Fruit fly (Drosophila melanogaster) whole organism, embryonic: ENCODE results near the gene Atx-1.

ENCODE experiments used
- Adf1 ChIP-seq: fragments of 200-800 bp; sonication (Bioruptor generic); IDR thresholded peaks from 2 replicates; pipeline ENCODE4 v1.3.6; 2022; ENCODE audit warnings: missing biosample characterization, missing genetic modification characterization
- C15 ChIP-seq: fragments of 200-800 bp; sonication (Bioruptor generic); IDR thresholded peaks from 3 replicates; pipeline ENCODE4 v1.3.6; 2022; ENCODE audit warnings: missing biosample characterization, missing genetic modification characterization
- CG10321 ChIP-seq: fragments of 200-800 bp; sonication (Bioruptor generic); IDR thresholded peaks from 2 replicates; pipeline ENCODE4 v1.3.6; 2022; ENCODE audit warnings: missing biosample characterization, missing genetic modification characterization
- CG10462 ChIP-seq: fragments of 200-800 bp; sonication (Bioruptor generic); optimal IDR thresholded peaks from 2 replicates; lab custom pipeline; 2016; ENCODE audit warnings: missing biosample characterization, missing genetic modification characterization
- CG11093 ChIP-seq: fragments of 200-800 bp; sonication (Bioruptor generic); IDR thresholded peaks from 3 replicates; pipeline ENCODE4 v1.3.6; 2022; ENCODE audit warnings: missing biosample characterization, missing genetic modification characterization
- CG11504 ChIP-seq: fragments of 200-800 bp; sonication (Bioruptor generic); optimal IDR thresholded peaks from 3 replicates; lab custom pipeline; 2019; ENCODE audit warnings: missing biosample characterization, mild to moderate bottlenecking, missing genetic modification characterization, moderate library complexity
- CG12744 ChIP-seq: fragments of 200-800 bp; sonication (Bioruptor generic); optimal IDR thresholded peaks from 2 replicates; lab custom pipeline; 2016; ENCODE audit warnings: missing biosample characterization, missing genetic modification characterization
- CG14860 ChIP-seq: fragments of 200-800 bp; sonication (Bioruptor generic); IDR thresholded peaks from 3 replicates; pipeline ENCODE4 v1.3.6; 2022; ENCODE audit warnings: missing biosample characterization, missing genetic modification characterization; ENCODE audit not compliant: partially characterized antibody
- CG1529 ChIP-seq: fragments of 200-800 bp; sonication (Bioruptor generic); optimal IDR thresholded peaks from 3 replicates; lab custom pipeline; 2018; ENCODE audit warnings: missing biosample characterization, missing genetic modification characterization
- CG16815 ChIP-seq: fragments of 200-800 bp; sonication (Bioruptor generic); optimal IDR thresholded peaks from 3 replicates; lab custom pipeline; 2017; ENCODE audit warnings: missing biosample characterization, mild to moderate bottlenecking, missing genetic modification characterization
- CG1832 ChIP-seq: fragments of 200-800 bp; sonication (Bioruptor generic); optimal IDR thresholded peaks from 2 replicates; lab custom pipeline; 2017; ENCODE audit warnings: missing biosample characterization, mild to moderate bottlenecking, missing genetic modification characterization, inconsistent platforms
- CG18599 ChIP-seq: fragments of 200-800 bp; sonication (Bioruptor generic); optimal IDR thresholded peaks from 3 replicates; lab custom pipeline; 2017; ENCODE audit warnings: missing biosample characterization, missing genetic modification characterization, mild to moderate bottlenecking, moderate library complexity, missing genetic modification reagents
- CG2678 ChIP-seq: fragments of 200-800 bp; sonication (Bioruptor generic); optimal IDR thresholded peaks from 3 replicates; lab custom pipeline; 2019; ENCODE audit warnings: missing biosample characterization, mild to moderate bottlenecking, missing genetic modification characterization, moderate library complexity
- CG30020 ChIP-seq: fragments of 200-800 bp; optimal IDR thresholded peaks from 2 replicates; lab custom pipeline; 2019; ENCODE audit warnings: missing biosample characterization, mild to moderate bottlenecking, missing genetic modification characterization, moderate library complexity
- CG31365 ChIP-seq: fragments of 200-800 bp; sonication (Bioruptor generic); optimal IDR thresholded peaks from 2 replicates; lab custom pipeline; 2018; ENCODE audit warnings: missing biosample characterization, mild to moderate bottlenecking, missing genetic modification characterization
- CG3995 ChIP-seq: fragments of 200-800 bp; sonication (Bioruptor generic); optimal IDR thresholded peaks from 3 replicates; lab custom pipeline; 2016; ENCODE audit warnings: missing biosample characterization, missing genetic modification characterization
- CG4820 ChIP-seq: fragments of 200-800 bp; sonication (Bioruptor generic); optimal IDR thresholded peaks from 3 replicates; lab custom pipeline; 2016; ENCODE audit warnings: missing biosample characterization, missing genetic modification characterization
- CG4854 ChIP-seq: fragments of 200-800 bp; sonication (Bioruptor generic); optimal IDR thresholded peaks from 2 replicates; lab custom pipeline; 2016; ENCODE audit warnings: missing biosample characterization, missing genetic modification characterization, inconsistent platforms
- CG5180 ChIP-seq: fragments of 200-800 bp; sonication (Bioruptor generic); optimal IDR thresholded peaks from 3 replicates; lab custom pipeline; 2017; ENCODE audit warnings: missing biosample characterization, missing genetic modification characterization, mild to moderate bottlenecking, moderate library complexity, missing genetic modification reagents
- CG6175 ChIP-seq: fragments of 200-800 bp; sonication (Bioruptor generic); IDR thresholded peaks from 3 replicates; pipeline ENCODE4 v1.3.6; 2022; ENCODE audit warnings: missing biosample characterization, missing genetic modification characterization
- CG8388 ChIP-seq: fragments of 200-800 bp; sonication (Bioruptor generic); optimal IDR thresholded peaks from 2 replicates; lab custom pipeline; 2019; ENCODE audit warnings: missing biosample characterization, mild to moderate bottlenecking, missing genetic modification characterization, moderate library complexity
- E2f2 ChIP-seq: fragments of 200-800 bp; sonication (Bioruptor generic); IDR thresholded peaks from 2 replicates; pipeline ENCODE4 v1.3.6; 2022; ENCODE audit warnings: missing biosample characterization, missing genetic modification characterization
- Eip74EF ChIP-seq, 2 experiments: fragments of 200-800 bp in 1 of 2; fragments of >200 bp in 1 of 2; sonication (Bioruptor generic) in 1 of 2; optimal IDR thresholded peaks; 2 replicates each; lab custom pipeline; 2017 to 2019; ENCODE audit warnings: missing biosample characterization in 2 of 2, missing genetic modification characterization in 2 of 2, mild to moderate bottlenecking in 1 of 2, moderate library complexity in 1 of 2
- H15 ChIP-seq: fragments of 200-800 bp; sonication (Bioruptor generic); IDR thresholded peaks from 3 replicates; pipeline ENCODE4 v1.3.6; 2022; ENCODE audit warnings: missing biosample characterization, missing genetic modification characterization
- Med ChIP-seq: fragments of 200-800 bp; sonication (Bioruptor generic); peaks from one replicate; lab custom pipeline; 2016; ENCODE audit warnings: missing biosample characterization, missing genetic modification characterization, mild to moderate bottlenecking, inconsistent platforms, moderate library complexity
- Meics ChIP-seq: fragments of 200-800 bp; sonication (Bioruptor generic); optimal IDR thresholded peaks from 2 replicates; lab custom pipeline; 2017; ENCODE audit warnings: missing biosample characterization, mild to moderate bottlenecking, missing genetic modification characterization
- Mrtf ChIP-seq: fragments of 200-800 bp; sonication (Bioruptor generic); IDR thresholded peaks from 3 replicates; pipeline ENCODE4 v1.3.6; 2022; ENCODE audit warnings: missing biosample characterization, missing genetic modification characterization
- Nf-YC ChIP-seq: fragments of 200-800 bp; optimal IDR thresholded peaks from 3 replicates; lab custom pipeline; 2019; ENCODE audit warnings: missing biosample characterization, mild to moderate bottlenecking, missing genetic modification characterization, moderate library complexity
- PHDP ChIP-seq: fragments of 200-800 bp; sonication (Bioruptor generic); optimal IDR thresholded peaks from 3 replicates; lab custom pipeline; 2018; ENCODE audit warnings: missing biosample characterization, mild to moderate bottlenecking, missing genetic modification characterization, moderate library complexity
- Rx ChIP-seq: fragments of 200-800 bp; sonication (Bioruptor generic); IDR thresholded peaks from 2 replicates; pipeline ENCODE4 v1.3.6; 2022; ENCODE audit warnings: missing biosample characterization, missing genetic modification characterization
- ac ChIP-seq: fragments of 200-800 bp; sonication (Bioruptor generic); optimal IDR thresholded peaks from 3 replicates; lab custom pipeline; 2017; ENCODE audit warnings: missing biosample characterization, mild to moderate bottlenecking, missing genetic modification characterization
- ato ChIP-seq: fragments of 200-800 bp; sonication (Bioruptor generic); IDR thresholded peaks from 2 replicates; pipeline ENCODE4 v1.3.6; 2022; ENCODE audit warnings: missing biosample characterization, missing genetic modification characterization; ENCODE audit not compliant: partially characterized antibody
- bsh ChIP-seq, 2 experiments: fragments of 200-800 bp; sonication (Bioruptor generic); optimal IDR thresholded peaks; 2 replicates each; lab custom pipeline; 2017 to 2018; ENCODE audit warnings: mild to moderate bottlenecking in 2 of 2, missing biosample characterization in 2 of 2, missing genetic modification characterization in 2 of 2, moderate library complexity in 1 of 2
- croc ChIP-seq: fragments of 200-800 bp; sonication (Bioruptor generic); conservative IDR thresholded peaks from 3 replicates; pipeline ENCODE4 v1.3.6; 2022; ENCODE audit warnings: missing biosample characterization, missing genetic modification characterization
- crol ChIP-seq: fragments of 200-800 bp; sonication (Bioruptor generic); IDR thresholded peaks from 2 replicates; pipeline ENCODE4 v1.3.6; 2022; ENCODE audit warnings: missing biosample characterization, missing genetic modification characterization
- disco-r ChIP-seq: fragments of 200-800 bp; sonication (Bioruptor generic); optimal IDR thresholded peaks from 2 replicates; lab custom pipeline; 2016; ENCODE audit warnings: missing biosample characterization, missing genetic modification characterization
- en ChIP-seq: fragments of 200-800 bp; sonication (Bioruptor generic); optimal IDR thresholded peaks from 2 replicates; lab custom pipeline; 2016; ENCODE audit warnings: missing biosample characterization, missing genetic modification characterization
- fu2 ChIP-seq: fragments of 200-800 bp; sonication (Bioruptor generic); optimal IDR thresholded peaks from 2 replicates; lab custom pipeline; 2016; ENCODE audit warnings: missing biosample characterization, missing genetic modification characterization
- grn ChIP-seq: fragments of 200-800 bp; sonication (Bioruptor generic); optimal IDR thresholded peaks from 3 replicates; lab custom pipeline; 2017; ENCODE audit warnings: missing biosample characterization, missing genetic modification characterization
- insv ChIP-seq, 2 experiments: fragments of 200-800 bp; sonication (Bioruptor generic); optimal IDR thresholded peaks; 3 replicates each; lab custom pipeline; 2016 to 2018; ENCODE audit warnings: missing biosample characterization in 2 of 2, missing genetic modification characterization in 2 of 2
- kay ChIP-seq: fragments of 200-800 bp; sonication (Bioruptor generic); optimal IDR thresholded peaks from 2 replicates; lab custom pipeline; 2016; ENCODE audit warnings: missing biosample characterization, missing genetic modification characterization
- lola ChIP-seq, 3 experiments: fragments of >200 bp in 2 of 3; fragments of 200-800 bp in 1 of 3; sonication (Bioruptor generic) in 1 of 3; optimal IDR thresholded peaks; 2 replicates each; lab custom pipeline; 2017 to 2019; ENCODE audit warnings: missing biosample characterization in 3 of 3, missing genetic modification characterization in 3 of 3, mild to moderate bottlenecking in 1 of 3, moderate library complexity in 1 of 3
- nmo ChIP-seq: fragments of 200-800 bp; sonication (Bioruptor generic); optimal IDR thresholded peaks from 2 replicates; lab custom pipeline; 2018; ENCODE audit warnings: missing biosample characterization, mild to moderate bottlenecking, missing genetic modification characterization, moderate library complexity
- otp ChIP-seq: fragments of 200-800 bp; sonication (Bioruptor generic); IDR thresholded peaks from 3 replicates; pipeline ENCODE4, ENCODE4 v1.3.6; 2022; ENCODE audit warnings: missing biosample characterization, missing genetic modification characterization
- pros ChIP-seq: fragments of 200-800 bp; sonication (Bioruptor generic); optimal IDR thresholded peaks from 3 replicates; lab custom pipeline; 2019; ENCODE audit warnings: missing biosample characterization, mild to moderate bottlenecking, missing genetic modification characterization, moderate library complexity
- salm ChIP-seq: fragments of 200-800 bp; sonication (Bioruptor generic); optimal IDR thresholded peaks from 2 replicates; lab custom pipeline; 2018; ENCODE audit warnings: missing biosample characterization, mild to moderate bottlenecking, missing genetic modification characterization
- schlank ChIP-seq: fragments of 200-800 bp; sonication (Bioruptor generic); optimal IDR thresholded peaks from 2 replicates; lab custom pipeline; 2018; ENCODE audit warnings: missing biosample characterization, mild to moderate bottlenecking, missing genetic modification characterization
- tin ChIP-seq: fragments of 200-800 bp; sonication (Bioruptor generic); optimal IDR thresholded peaks from 3 replicates; lab custom pipeline; 2016; ENCODE audit warnings: missing biosample characterization, missing genetic modification characterization
- toy ChIP-seq: fragments of 200-800 bp; sonication (Bioruptor generic); IDR thresholded peaks from 2 replicates; pipeline ENCODE4 v1.3.6; 2022; ENCODE audit warnings: missing biosample characterization, missing genetic modification characterization
- trem ChIP-seq: fragments of 200-800 bp; optimal IDR thresholded peaks from 3 replicates; lab custom pipeline; 2019; ENCODE audit warnings: missing biosample characterization, mild to moderate bottlenecking, missing genetic modification characterization, moderate library complexity
- wek ChIP-seq: fragments of 200-800 bp; sonication (Bioruptor generic); optimal IDR thresholded peaks from 3 replicates; lab custom pipeline; 2018; ENCODE audit warnings: missing biosample characterization, mild to moderate bottlenecking, missing genetic modification characterization, moderate library complexity

Gene Atx-1

dm6 chrX:6853384-6853783 lies 30.4 kb downstream of the Atx-1 start (continued):
- no peak for TF ChIP-seq grn
- no peak for TF ChIP-seq kay (GFP tag; lab: Kevin White, UChicago)
- TF ChIP-seq CG4854 (GFP tag; lab: Kevin White, UChicago), result no peak
- TF ChIP-seq crol, result peak; percentile 85
- peak; percentile 39 for TF ChIP-seq CG18599
- TF ChIP-seq ac (GFP tag; lab: Kevin White, UChicago), result no peak
- TF ChIP-seq E2f2 (GFP tag; lab: Robert Waterston, UW), result no peak
- peak; percentile 84 for TF ChIP-seq Med (GFP tag; lab: Kevin White, UChicago)
- TF ChIP-seq CG6175 (GFP tag; lab: Robert Waterston, UW), result 0 out of 3 replicates have a peak, but pooled peaks have one; percentile 40
- peak; percentile 70; the same call in 1 of the 2 replicates for TF ChIP-seq Adf1 (GFP tag; lab: Robert Waterston, UW)
- no peak for TF ChIP-seq CG10462 (GFP tag; lab: Kevin White, UChicago)
- no peak for TF ChIP-seq nmo (GFP tag; lab: Kevin White, UChicago)
- TF ChIP-seq CG31365 (tag; lab: Kevin White, UChicago), result peak; percentile 4
- TF ChIP-seq CG11093 (GFP tag; lab: Robert Waterston, UW), result no peak
- no peak for TF ChIP-seq schlank (tag; lab: Kevin White, UChicago)
- peak; percentile 98 for TF ChIP-seq pros (GFP tag; lab: Kevin White, UChicago)
- no peak for TF ChIP-seq lola (GFP tag; optimal IDR thresholded peaks at IDR 0.05; lab: Kevin White, UChicago)
- TF ChIP-seq CG1832 (GFP tag; lab: Kevin White, UChicago), result no peak
- no peak for TF ChIP-seq fu2
- no peak for TF ChIP-seq H15
- peak; percentile 61 for TF ChIP-seq Nf-YC (tag; lab: Kevin White, UChicago)
- no peak for TF ChIP-seq Rx
- TF ChIP-seq otp, result no peak
- no peak for TF ChIP-seq toy
- no peak for TF ChIP-seq Mrtf (GFP tag; lab: Robert Waterston, UW)
- no peak for TF ChIP-seq C15
- no peak for TF ChIP-seq disco-r
- TF ChIP-seq CG1529 (GFP tag; lab: Kevin White, UChicago), result no peak
- TF ChIP-seq CG4820, result no peak
- no peak for TF ChIP-seq CG12744 (GFP tag; lab: Kevin White, UChicago)
- peak; percentile 34 for TF ChIP-seq CG5180 (GFP tag; lab: Kevin White, UChicago)
- no peak for TF ChIP-seq CG30020
- no peak for TF ChIP-seq tin
- no peak for TF ChIP-seq en (GFP tag; lab: Kevin White, UChicago)
- no peak for TF ChIP-seq croc (GFP tag; lab: Robert Waterston, UW)
- no peak for TF ChIP-seq salm (tag; lab: Kevin White, UChicago)
- TF ChIP-seq wek (GFP tag; lab: Kevin White, UChicago), result peak; percentile 21
- TF ChIP-seq bsh (GFP tag; optimal IDR thresholded peaks at IDR 0.05; lab: Kevin White, UChicago), result no peak
- TF ChIP-seq CG16815 (GFP tag; lab: Kevin White, UChicago), result no peak
- TF ChIP-seq CG14860 (GFP tag; lab: Robert Waterston, UW), result no peak
- no peak for TF ChIP-seq CG3995 (GFP tag; lab: Kevin White, UChicago)
- TF ChIP-seq CG8388 (GFP tag; lab: Kevin White, UChicago), result no peak
- TF ChIP-seq ato (GFP tag; lab: Robert Waterston, UW), result no peak
- no peak for TF ChIP-seq Eip74EF (GFP tag; optimal IDR thresholded peaks at IDR 0.05; lab: Kevin White, UChicago)
- no peak for TF ChIP-seq CG10321 (GFP tag; lab: Robert Waterston, UW)
- no peak for TF ChIP-seq CG11504 (tag; lab: Kevin White, UChicago)
- no peak for TF ChIP-seq PHDP (tag; lab: Kevin White, UChicago)
- no peak for TF ChIP-seq trem (tag; lab: Kevin White, UChicago)
- TF ChIP-seq CG2678 (tag; lab: Kevin White, UChicago), result no peak
- no peak for TF ChIP-seq Meics (GFP tag; lab: Kevin White, UChicago)
- TF ChIP-seq insv (GFP tag; optimal IDR thresholded peaks at IDR 0.05; lab: Kevin White, UChicago), result no peak
